Fruit fly (Drosophila melanogaster) whole organism, embryonic: ENCODE results near the gene CG16734.
A peak's percentile ranks its signal among the peaks of the same experiment; 100 is the strongest.

ENCODE experiments used
- Atf3 ChIP-seq: fragments of 200-800 bp; sonication (Bioruptor generic); optimal IDR thresholded peaks from 3 replicates; lab custom pipeline; 2016; ENCODE audit warnings: missing biosample characterization, missing genetic modification characterization
- BEAF-32 ChIP-seq: fragments of 200-800 bp; sonication (Bioruptor generic); optimal IDR thresholded peaks from 3 replicates; lab custom pipeline; 2017; ENCODE audit warnings: missing biosample characterization, missing genetic modification characterization, mild to moderate bottlenecking, moderate library complexity, missing genetic modification reagents
- CG10959 ChIP-seq: fragments of 200-800 bp; sonication (Bioruptor generic); IDR thresholded peaks from 2 replicates; pipeline ENCODE4 v1.3.6; 2022; ENCODE audit warnings: missing biosample characterization, missing genetic modification characterization
- CG10979 ChIP-seq: fragments of 200-800 bp; sonication (Bioruptor generic); optimal IDR thresholded peaks from 2 replicates; lab custom pipeline; 2018; ENCODE audit warnings: missing biosample characterization, mild to moderate bottlenecking, missing genetic modification characterization, moderate library complexity
- CG12155 ChIP-seq: fragments of 200-800 bp; sonication (Bioruptor generic); optimal IDR thresholded peaks from 3 replicates; lab custom pipeline; 2016; ENCODE audit warnings: missing biosample characterization, missing genetic modification characterization
- CG1233 ChIP-seq: fragments of 200-800 bp; sonication (Bioruptor generic); optimal IDR thresholded peaks from 4 replicates; lab custom pipeline; 2018; ENCODE audit warnings: missing biosample characterization, mild to moderate bottlenecking, missing genetic modification characterization
- CG13424 ChIP-seq: fragments of 200-800 bp; sonication (Bioruptor generic); optimal IDR thresholded peaks from 2 replicates; lab custom pipeline; 2019; ENCODE audit warnings: missing biosample characterization, mild to moderate bottlenecking, missing genetic modification characterization, moderate library complexity
- CG13894 ChIP-seq: fragments of 200-800 bp; sonication (Bioruptor generic); optimal IDR thresholded peaks from 3 replicates; lab custom pipeline; 2018; ENCODE audit warnings: missing biosample characterization, mild to moderate bottlenecking, missing genetic modification characterization, moderate library complexity
- CG14050 ChIP-seq: fragments of 200-800 bp; sonication (Bioruptor generic); IDR thresholded peaks from 3 replicates; pipeline ENCODE4 v1.3.6; 2022; ENCODE audit warnings: missing biosample characterization, missing genetic modification characterization
- CG15269 ChIP-seq: fragments of 200-800 bp; sonication (Bioruptor generic); optimal IDR thresholded peaks from 2 replicates; lab custom pipeline; 2018; ENCODE audit warnings: missing biosample characterization, mild to moderate bottlenecking, missing genetic modification characterization, moderate library complexity
- CG17361 ChIP-seq: fragments of 200-800 bp; sonication (Bioruptor generic); IDR thresholded peaks from 3 replicates; pipeline ENCODE4 v1.3.6; 2022; ENCODE audit warnings: missing biosample characterization, missing genetic modification characterization
- CG33213 ChIP-seq: fragments of 200-800 bp; sonication (Bioruptor generic); optimal IDR thresholded peaks from 3 replicates; lab custom pipeline; 2016; ENCODE audit warnings: missing biosample characterization, missing genetic modification characterization
- CG8089 ChIP-seq: fragments of 200-800 bp; sonication (Bioruptor generic); optimal IDR thresholded peaks from 3 replicates; lab custom pipeline; 2016; ENCODE audit warnings: missing biosample characterization, missing genetic modification characterization
- CG8281 ChIP-seq: fragments of 200-800 bp; sonication (Bioruptor generic); optimal IDR thresholded peaks from 2 replicates; lab custom pipeline; 2018; ENCODE audit warnings: missing biosample characterization, mild to moderate bottlenecking, missing genetic modification characterization, moderate library complexity
- CG8290 ChIP-seq, 3 experiments: fragments of 200-800 bp; sonication (Bioruptor generic); optimal IDR thresholded peaks; 2 replicates each; lab custom pipeline; 2016 to 2019; ENCODE audit warnings: missing biosample characterization in 3 of 3, missing genetic modification characterization in 3 of 3, mild to moderate bottlenecking in 2 of 3, moderate library complexity in 1 of 3
- CG9727 ChIP-seq: fragments of 200-800 bp; sonication (Bioruptor generic); optimal IDR thresholded peaks from 3 replicates; lab custom pipeline; 2017; ENCODE audit warnings: missing biosample characterization, mild to moderate bottlenecking, missing genetic modification characterization
- CG9932 ChIP-seq: fragments of 200-800 bp; sonication (Bioruptor generic); IDR thresholded peaks from 2 replicates; pipeline ENCODE4 v1.3.6; 2022; ENCODE audit warnings: missing biosample characterization, missing genetic modification characterization
- Dbx ChIP-seq: fragments of 200-800 bp; sonication (Bioruptor generic); IDR thresholded peaks from 3 replicates; pipeline ENCODE4 v1.3.6; 2022; ENCODE audit warnings: missing biosample characterization, missing genetic modification characterization
- Dip2 ChIP-seq: fragments of 200-800 bp; sonication (Bioruptor generic); IDR thresholded peaks from 2 replicates; pipeline ENCODE4 v1.3.6; 2022; ENCODE audit warnings: missing biosample characterization, missing genetic modification characterization
- H2.0 ChIP-seq: fragments of 200-800 bp; sonication (Bioruptor generic); IDR thresholded peaks from 2 replicates; pipeline ENCODE4 v1.3.6; 2022; ENCODE audit warnings: missing biosample characterization, missing genetic modification characterization
- HLH4C ChIP-seq: fragments of 200-800 bp; sonication (Bioruptor generic); IDR thresholded peaks from 3 replicates; pipeline ENCODE4 v1.3.6; 2022; ENCODE audit warnings: missing biosample characterization, missing genetic modification characterization; ENCODE audit not compliant: partially characterized antibody
- HLH54F ChIP-seq: fragments of 200-800 bp; sonication (Bioruptor generic); optimal IDR thresholded peaks from 3 replicates; lab custom pipeline; 2016; ENCODE audit warnings: missing biosample characterization, missing genetic modification characterization
- Lpt ChIP-seq: fragments of >200 bp; optimal IDR thresholded peaks from 2 replicates; lab custom pipeline; 2018; ENCODE audit warnings: missing biosample characterization, missing genetic modification characterization
- Neu2 ChIP-seq: fragments of 200-800 bp; sonication (Bioruptor generic); optimal IDR thresholded peaks from 3 replicates; lab custom pipeline; 2016; ENCODE audit warnings: missing biosample characterization, missing genetic modification characterization, borderline replicate concordance
- Sox102F ChIP-seq: fragments of 200-800 bp; sonication (Bioruptor generic); optimal IDR thresholded peaks from 2 replicates; lab custom pipeline; 2018; ENCODE audit warnings: missing biosample characterization, mild to moderate bottlenecking, missing genetic modification characterization, moderate library complexity
- Spps ChIP-seq: fragments of 200-800 bp; sonication (Bioruptor generic); optimal IDR thresholded peaks from 2 replicates; lab custom pipeline; 2018; ENCODE audit warnings: missing biosample characterization, mild to moderate bottlenecking, missing genetic modification characterization
- Stat92E ChIP-seq, 3 experiments: fragments of >200 bp in 2 of 3; fragments of 200-800 bp in 1 of 3; sonication (Bioruptor generic) in 1 of 3; optimal IDR thresholded peaks; 2 replicates each; lab custom pipeline; 2017 to 2019; ENCODE audit warnings: missing biosample characterization in 3 of 3, missing genetic modification characterization in 3 of 3, mild to moderate bottlenecking in 1 of 3, moderate library complexity in 1 of 3
- danr ChIP-seq: fragments of 200-800 bp; sonication (Bioruptor generic); IDR thresholded peaks from 2 replicates; pipeline ENCODE4 v1.3.6; 2022; ENCODE audit warnings: missing biosample characterization, missing genetic modification characterization
- dysf ChIP-seq: fragments of 200-800 bp; sonication (Bioruptor generic); IDR thresholded peaks from 3 replicates; pipeline ENCODE4 v1.3.6; 2022; ENCODE audit warnings: missing biosample characterization, missing genetic modification characterization
- emc ChIP-seq: fragments of 200-800 bp; sonication (Bioruptor generic); optimal IDR thresholded peaks from 2 replicates; lab custom pipeline; 2016; ENCODE audit warnings: missing biosample characterization, missing genetic modification characterization
- ems ChIP-seq: fragments of 200-800 bp; sonication (Bioruptor generic); optimal IDR thresholded peaks from 3 replicates; lab custom pipeline; 2016; ENCODE audit warnings: missing biosample characterization, missing genetic modification characterization
- en ChIP-seq: fragments of 200-800 bp; sonication (Bioruptor generic); optimal IDR thresholded peaks from 2 replicates; lab custom pipeline; 2016; ENCODE audit warnings: missing biosample characterization, missing genetic modification characterization
- gfzf ChIP-seq: fragments of 200-800 bp; sonication (Bioruptor generic); optimal IDR thresholded peaks from 2 replicates; lab custom pipeline; 2016; ENCODE audit warnings: missing biosample characterization, mild to moderate bottlenecking, missing genetic modification characterization, moderate library complexity
- gsb-n ChIP-seq: fragments of 200-800 bp; sonication (Bioruptor generic); optimal IDR thresholded peaks from 3 replicates; lab custom pipeline; 2018; ENCODE audit warnings: missing biosample characterization, mild to moderate bottlenecking, missing genetic modification characterization
- hbn ChIP-seq: fragments of 200-800 bp; sonication (Bioruptor generic); IDR thresholded peaks from 2 replicates; pipeline ENCODE4 v1.3.6; 2022; ENCODE audit warnings: missing biosample characterization, missing genetic modification characterization; ENCODE audit not compliant: partially characterized antibody
- hth ChIP-seq: fragments of >200 bp; optimal IDR thresholded peaks from 2 replicates; lab custom pipeline; 2017; ENCODE audit warnings: inconsistent platforms
- lola ChIP-seq, 3 experiments: fragments of >200 bp in 2 of 3; fragments of 200-800 bp in 1 of 3; sonication (Bioruptor generic) in 1 of 3; optimal IDR thresholded peaks; 2 replicates each; lab custom pipeline; 2017 to 2019; ENCODE audit warnings: missing biosample characterization in 3 of 3, missing genetic modification characterization in 3 of 3, mild to moderate bottlenecking in 1 of 3, moderate library complexity in 1 of 3
- luna ChIP-seq: fragments of 200-800 bp; sonication (Bioruptor generic); optimal IDR thresholded peaks from 2 replicates; lab custom pipeline; 2016; ENCODE audit warnings: missing biosample characterization, missing genetic modification characterization
- maf-S ChIP-seq: fragments of 200-800 bp; sonication (Bioruptor generic); optimal IDR thresholded peaks from 2 replicates; lab custom pipeline; 2016; ENCODE audit warnings: missing biosample characterization, missing genetic modification characterization
- onecut ChIP-seq: fragments of 200-800 bp; sonication (Bioruptor generic); IDR thresholded peaks from 2 replicates; pipeline ENCODE4 v1.3.6; 2022; ENCODE audit warnings: missing biosample characterization, missing genetic modification characterization
- pb ChIP-seq: fragments of 200-800 bp; sonication (Bioruptor generic); optimal IDR thresholded peaks from 3 replicates; lab custom pipeline; 2016; ENCODE audit warnings: missing biosample characterization, missing genetic modification characterization
- slbo ChIP-seq: fragments of 200-800 bp; sonication (Bioruptor generic); IDR thresholded peaks from 2 replicates; pipeline ENCODE4 v1.3.6; 2022; ENCODE audit warnings: missing biosample characterization, missing genetic modification characterization
- ssp ChIP-seq: fragments of 200-800 bp; sonication (Bioruptor generic); IDR thresholded peaks from 2 replicates; pipeline ENCODE4 v1.3.6; 2022; ENCODE audit warnings: missing biosample characterization, missing genetic modification characterization
- stc ChIP-seq: fragments of 200-800 bp; sonication (Bioruptor generic); IDR thresholded peaks from 2 replicates; pipeline ENCODE4 v1.3.6; 2022; ENCODE audit warnings: missing biosample characterization, missing genetic modification characterization
- tna ChIP-seq: fragments of 200-800 bp; sonication (Bioruptor generic); IDR thresholded peaks from 2 replicates; pipeline ENCODE4 v1.3.6; 2022; ENCODE audit warnings: missing biosample characterization, missing genetic modification characterization; ENCODE audit not compliant: partially characterized antibody
- usp ChIP-seq: fragments of >200 bp; optimal IDR thresholded peaks from 2 replicates; lab custom pipeline; 2017; ENCODE audit warnings: missing biosample characterization, missing genetic modification characterization
- wor ChIP-seq: fragments of 200-800 bp; sonication (Bioruptor generic); IDR thresholded peaks from 2 replicates; pipeline ENCODE4 v1.3.6; 2022; ENCODE audit warnings: missing biosample characterization, missing genetic modification characterization

CG16734 gene

DNA sequence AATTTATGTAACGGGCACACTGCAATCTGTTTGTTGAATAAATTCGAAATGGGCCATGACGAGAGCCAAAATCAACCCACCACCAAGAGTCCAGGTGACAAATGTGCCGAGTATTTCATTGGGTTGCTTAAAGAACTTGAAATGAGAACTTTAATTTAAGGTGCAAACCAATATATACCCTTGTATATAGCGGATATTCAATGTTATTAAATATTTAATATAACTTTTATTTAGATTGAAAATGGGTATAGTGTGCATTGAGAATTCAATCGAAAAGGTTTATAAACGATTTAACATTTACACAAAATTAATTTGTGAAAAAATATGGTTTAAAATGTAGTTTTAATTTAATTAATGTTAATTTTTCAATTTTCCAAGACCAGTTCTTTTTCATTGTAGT, 8.5 kb upstream of the CG16734 start, which contains the start of gene CG8420 (continued):
- no peak for TF ChIP-seq usp (GFP tag; lab: Kevin White, UChicago)
- TF ChIP-seq, all 482 proteins: peak for 6

DNA sequence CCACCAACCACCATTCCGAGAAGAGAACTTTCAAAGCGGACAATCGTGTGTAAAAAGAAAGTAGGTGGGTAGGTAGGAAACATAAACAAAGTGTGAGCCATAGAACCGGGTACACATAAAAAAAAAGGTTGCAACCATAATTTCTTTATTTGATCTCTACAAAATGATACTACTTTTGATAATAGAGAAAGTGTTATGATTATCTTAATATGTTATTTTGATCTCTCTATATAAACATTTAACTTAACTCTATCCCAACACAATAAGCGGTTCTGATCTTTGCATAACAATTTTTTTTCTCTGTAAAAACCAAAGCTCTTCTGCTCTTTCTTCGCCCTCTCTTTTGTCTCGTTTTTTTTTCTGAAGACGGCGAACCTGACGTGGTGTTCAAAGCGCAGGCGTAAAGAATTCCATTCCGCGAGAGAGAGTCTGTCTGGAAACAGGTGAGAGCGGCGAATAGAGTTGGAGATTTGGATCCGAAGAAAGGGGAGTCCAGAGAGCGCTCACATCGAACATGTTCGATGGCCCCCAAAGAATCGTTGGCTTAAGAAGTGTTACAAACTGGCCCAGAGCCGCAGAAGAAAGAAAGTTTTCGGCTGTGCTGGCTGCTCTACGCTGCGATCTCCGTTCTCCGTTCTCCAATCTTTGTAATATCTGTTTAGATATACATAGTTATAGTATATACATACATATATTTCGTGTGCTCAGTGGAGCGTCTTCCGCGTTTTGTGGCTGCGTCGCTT, 7.8 kb upstream of the CG16734 start:
- TF ChIP-seq hbn (GFP tag; lab: Robert Waterston, UW), result no peak
- TF ChIP-seq tna, result no peak
- no peak for TF ChIP-seq CG10959 (GFP tag; lab: Robert Waterston, UW)
- no peak for TF ChIP-seq BEAF-32 (GFP tag; lab: Kevin White, UChicago)
- TF ChIP-seq CG8089 (GFP tag; lab: Kevin White, UChicago), result no peak
- TF ChIP-seq CG13894 (tag; lab: Kevin White, UChicago), result no peak
- peak; percentile 4 for TF ChIP-seq en (GFP tag; lab: Kevin White, UChicago)
- TF ChIP-seq maf-S (GFP tag; lab: Kevin White, UChicago), result no peak
- no peak for TF ChIP-seq emc (GFP tag; lab: Kevin White, UChicago)
- TF ChIP-seq CG8290 (GFP tag; optimal IDR thresholded peaks at IDR 0.05; lab: Kevin White, UChicago), result peak; percentile 27
- peak in 1 of 2 experiments; percentile 6 for TF ChIP-seq CG8290 (tag; optimal IDR thresholded peaks at IDR 0.05; lab: Kevin White, UChicago)
- TF ChIP-seq Atf3 (GFP tag; lab: Kevin White, UChicago), result peak; percentile 6
- peak; percentile 91 for TF ChIP-seq CG10979 (tag; lab: Kevin White, UChicago)
- TF ChIP-seq pb, result no peak
- TF ChIP-seq Dip2 (GFP tag; lab: Robert Waterston, UW), result no peak
- peak; percentile 51 for TF ChIP-seq CG15269 (tag; lab: Kevin White, UChicago)
- no peak for TF ChIP-seq CG9932 (GFP tag; lab: Robert Waterston, UW)
- TF ChIP-seq CG1233 (GFP tag; lab: Kevin White, UChicago), result peak; percentile 44
- no peak for TF ChIP-seq Dbx
- peak; percentile 85 for TF ChIP-seq gsb-n
- TF ChIP-seq dysf (GFP tag; lab: Robert Waterston, UW), result peak; percentile 51; the same call in 1 of the 3 replicates
- no peak for TF ChIP-seq CG33213 (GFP tag; lab: Kevin White, UChicago)
- TF ChIP-seq H2.0 (GFP tag; lab: Robert Waterston, UW), result no peak
- TF ChIP-seq CG17361 (GFP tag; lab: Robert Waterston, UW), result peak; percentile 76; the same call in 2 of the 3 replicates
- no peak for TF ChIP-seq gfzf
- peak; percentile 81 for TF ChIP-seq Spps (tag; lab: Kevin White, UChicago)
- TF ChIP-seq lola (GFP tag; optimal IDR thresholded peaks at IDR 0.05; lab: Kevin White, UChicago), result peak in 1 of 3 experiments; percentile 81
- TF ChIP-seq CG9727 (GFP tag; lab: Kevin White, UChicago), result peak; percentile 59
- peak in 1 of 3 experiments; percentile 87 for TF ChIP-seq Stat92E (GFP tag; optimal IDR thresholded peaks at IDR 0.05; lab: Kevin White, UChicago)
- peak; percentile 53 for TF ChIP-seq onecut
- peak; percentile 57 for TF ChIP-seq slbo (GFP tag; lab: Robert Waterston, UW)
- TF ChIP-seq HLH54F (GFP tag; lab: Kevin White, UChicago), result no peak
- TF ChIP-seq CG8281 (tag; lab: Kevin White, UChicago), result no peak
- no peak for TF ChIP-seq Neu2
- no peak for TF ChIP-seq Lpt (GFP tag; lab: Kevin White, UChicago)
- peak; percentile 77 for TF ChIP-seq CG13424
- no peak for TF ChIP-seq CG12155 (GFP tag; lab: Kevin White, UChicago)
- no peak for TF ChIP-seq luna (GFP tag; lab: Kevin White, UChicago)
- TF ChIP-seq CG14050, result no peak
- TF ChIP-seq hth (lab: Kevin White, UChicago), result no peak
- no peak for TF ChIP-seq HLH4C (GFP tag; lab: Robert Waterston, UW)
- TF ChIP-seq wor (GFP tag; lab: Robert Waterston, UW), result peak; percentile 55
- TF ChIP-seq ssp (GFP tag; lab: Robert Waterston, UW), result peak; percentile 41; the same call in 1 of the 2 replicates
- peak; percentile 74 for TF ChIP-seq Sox102F (GFP tag; lab: Kevin White, UChicago)
- TF ChIP-seq stc (GFP tag; lab: Robert Waterston, UW), result peak; percentile 71; the same call in 1 of the 2 replicates
- TF ChIP-seq danr (GFP tag; lab: Robert Waterston, UW), result 0 out of 2 replicates have a peak, but pooled peaks have one; percentile 8
- TF ChIP-seq ems (GFP tag; lab: Kevin White, UChicago), result peak; percentile 51
